Fruit fly (Drosophila melanogaster) whole organism, wandering third instar larva: ENCODE results near the gene CG12182.

ENCODE experiments used
- Abd-B ChIP-seq: fragments of >200 bp; optimal IDR thresholded peaks from 2 replicates; lab custom pipeline; 2017; ENCODE audit warnings: missing biosample characterization, missing genetic modification characterization
- CG9705 ChIP-seq: fragments of 200-800 bp; sonication (Bioruptor generic); optimal IDR thresholded peaks from 2 replicates; lab custom pipeline; 2018; ENCODE audit warnings: missing biosample characterization, mild to moderate bottlenecking, missing genetic modification characterization
- CrebA ChIP-seq: fragments of 200-800 bp; sonication (Bioruptor generic); optimal IDR thresholded peaks from 2 replicates; lab custom pipeline; 2016; ENCODE audit warnings: missing biosample characterization, mild to moderate bottlenecking, missing genetic modification characterization, borderline replicate concordance
- Dif ChIP-seq: fragments of 200-275, 200-300 bp; sonication (Bioruptor generic); optimal IDR thresholded peaks from 2 replicates; lab custom pipeline; 2018; ENCODE audit warnings: missing biosample characterization, missing genetic modification characterization; ENCODE audit not compliant: partially characterized antibody
- HLH106 ChIP-seq: fragments of 200-800 bp; optimal IDR thresholded peaks from 3 replicates; lab custom pipeline; 2019; ENCODE audit warnings: missing biosample characterization, mild to moderate bottlenecking, missing genetic modification characterization, moderate library complexity
- Hnf4 ChIP-seq: fragments of 200-800 bp; sonication (Bioruptor generic); optimal IDR thresholded peaks from 2 replicates; lab custom pipeline; 2016; ENCODE audit warnings: missing biosample characterization, mild to moderate bottlenecking, missing genetic modification characterization
- Hr78 ChIP-seq: fragments of >200 bp; optimal IDR thresholded peaks from 2 replicates; lab custom pipeline; 2017; ENCODE audit warnings: missing biosample characterization, missing genetic modification characterization
- Hr83 ChIP-seq: fragments of 200-300 bp; sonication (Bioruptor generic); optimal IDR thresholded peaks from 2 replicates; lab custom pipeline; 2016; ENCODE audit warnings: missing biosample characterization, mild to moderate bottlenecking, missing genetic modification characterization, moderate library complexity; ENCODE audit not compliant: poor library complexity, severe bottlenecking
- Jra ChIP-seq: sonication (Bioruptor generic); optimal IDR thresholded peaks from 2 replicates; lab custom pipeline; 2016; ENCODE audit warnings: missing biosample characterization, missing genetic modification characterization
- OdsH ChIP-seq: fragments of 200-800 bp; sonication (Bioruptor generic); optimal IDR thresholded peaks from 2 replicates; lab custom pipeline; 2016; ENCODE audit warnings: missing biosample characterization, mild to moderate bottlenecking, missing genetic modification characterization
- Rel ChIP-seq, 2 experiments: fragments of 200-800 bp; sonication (Bioruptor generic) in 1 of 2; optimal IDR thresholded peaks; 2 replicates in 1 of 2; 3 replicates in 1 of 2; lab custom pipeline; 2016 to 2019; ENCODE audit warnings: mild to moderate bottlenecking in 2 of 2, missing biosample characterization in 2 of 2, missing genetic modification characterization in 2 of 2, moderate library complexity in 1 of 2
- Sp1 ChIP-seq: fragments of 200-800 bp; sonication (Bioruptor generic); optimal IDR thresholded peaks from 3 replicates; lab custom pipeline; 2019; ENCODE audit warnings: missing biosample characterization, mild to moderate bottlenecking, missing genetic modification characterization, moderate library complexity
- Vsx2 ChIP-seq: fragments of 200-300, 225-300 bp; sonication (Bioruptor generic); optimal IDR thresholded peaks from 2 replicates; lab custom pipeline; 2018; ENCODE audit warnings: missing biosample characterization, missing genetic modification characterization; ENCODE audit not compliant: partially characterized antibody
- br ChIP-seq: fragments of 200-800 bp; sonication (Bioruptor generic); optimal IDR thresholded peaks from 2 replicates; lab custom pipeline; 2016; ENCODE audit warnings: missing biosample characterization, missing genetic modification characterization
- brk ChIP-seq: fragments of 200-800 bp; sonication (Bioruptor generic); optimal IDR thresholded peaks from 2 replicates; lab custom pipeline; 2016; ENCODE audit warnings: missing biosample characterization, mild to moderate bottlenecking, missing genetic modification characterization
- dmrt93B ChIP-seq: fragments of 200-800 bp; sonication (Bioruptor generic); optimal IDR thresholded peaks from 2 replicates; lab custom pipeline; 2018; ENCODE audit warnings: missing biosample characterization, mild to moderate bottlenecking, missing genetic modification characterization
- dsf ChIP-seq: sonication (Bioruptor generic); optimal IDR thresholded peaks from 2 replicates; lab custom pipeline; 2016; ENCODE audit warnings: missing biosample characterization, missing genetic modification characterization, borderline replicate concordance
- ey ChIP-seq: fragments of 200-800 bp; sonication (Bioruptor generic); optimal IDR thresholded peaks from 2 replicates; lab custom pipeline; 2016; ENCODE audit warnings: missing biosample characterization, missing genetic modification characterization
- foxo ChIP-seq, 2 experiments: fragments of 200-800 bp; sonication (Bioruptor generic); optimal IDR thresholded peaks; 2 replicates in 1 of 2; 3 replicates in 1 of 2; lab custom pipeline; 2016 to 2017; ENCODE audit warnings: missing biosample characterization in 2 of 2, missing genetic modification characterization in 2 of 2
- fru ChIP-seq: fragments of 200-800 bp; sonication (Bioruptor generic); optimal IDR thresholded peaks from 3 replicates; lab custom pipeline; 2016; ENCODE audit warnings: missing biosample characterization, mild to moderate bottlenecking, missing genetic modification characterization
- h ChIP-seq: fragments of 200-800 bp; sonication (Bioruptor generic); optimal IDR thresholded peaks from 3 replicates; lab custom pipeline; 2016; ENCODE audit warnings: missing biosample characterization, mild to moderate bottlenecking, missing genetic modification characterization
- jim ChIP-seq: fragments of 175-275, 200-325 bp; sonication (Bioruptor generic); optimal IDR thresholded peaks from 2 replicates; lab custom pipeline; 2016; ENCODE audit warnings: missing biosample characterization, mild to moderate bottlenecking, missing genetic modification characterization
- psq ChIP-seq: fragments of 200-800 bp; sonication (Bioruptor generic); optimal IDR thresholded peaks from 3 replicates; lab custom pipeline; 2017; ENCODE audit warnings: missing biosample characterization, mild to moderate bottlenecking, missing genetic modification characterization, moderate library complexity
- rgr ChIP-seq: fragments of 200-800 bp; sonication (Bioruptor generic); optimal IDR thresholded peaks from 3 replicates; lab custom pipeline; 2016; ENCODE audit warnings: missing biosample characterization, mild to moderate bottlenecking, missing genetic modification characterization
- sage ChIP-seq: fragments of 200-800 bp; sonication (Bioruptor generic); optimal IDR thresholded peaks from 2 replicates; lab custom pipeline; 2016; ENCODE audit warnings: missing biosample characterization, mild to moderate bottlenecking, missing genetic modification characterization
- sv ChIP-seq: fragments of 200-800 bp; sonication (Bioruptor generic); optimal IDR thresholded peaks from 3 replicates; lab custom pipeline; 2016; ENCODE audit warnings: missing biosample characterization, missing genetic modification characterization
- usp ChIP-seq: fragments of >200 bp; optimal IDR thresholded peaks from 2 replicates; lab custom pipeline; 2017; ENCODE audit warnings: missing biosample characterization, missing genetic modification characterization
- woc ChIP-seq: sonication (Bioruptor generic); optimal IDR thresholded peaks from 2 replicates; lab custom pipeline; 2016; ENCODE audit warnings: missing biosample characterization, mild to moderate bottlenecking, missing genetic modification characterization

The CG12182 gene

DNA sequence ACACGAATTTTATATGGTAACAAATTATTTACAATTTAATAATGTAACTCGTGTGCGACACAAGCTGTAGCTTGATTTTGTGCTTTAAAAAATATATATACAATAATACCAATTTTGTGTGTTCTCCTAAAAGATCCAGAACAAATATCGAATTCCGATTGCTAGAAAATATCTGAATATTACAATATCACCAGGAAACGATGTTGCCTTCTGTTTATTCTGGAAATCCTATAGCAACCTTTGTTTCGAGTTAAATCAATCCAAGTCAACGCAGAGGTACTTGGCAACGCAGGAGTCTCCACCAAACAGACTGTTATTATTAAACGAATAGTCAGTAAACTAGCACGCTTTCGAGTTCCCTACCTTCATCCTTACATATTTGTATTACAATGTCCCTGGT, 3.9 kb downstream of the CG12182 start, which contains the start of gene CG16984:
TSS of gene CG16984 (plus strand) at position 301 of the 400 bp plus-strand sequence.
- TF ChIP-seq dsf (GFP tag; lab: Kevin White, UChicago) = no peak
- no peak for TF ChIP-seq Hr78 (GFP tag; lab: Kevin White, UChicago)
- no peak for TF ChIP-seq Rel (GFP tag; optimal IDR thresholded peaks at IDR 0.05; lab: Kevin White, UChicago)
- no peak for TF ChIP-seq Rel (tag; optimal IDR thresholded peaks at IDR 0.05; lab: Kevin White, UChicago)
- no peak for TF ChIP-seq sv (GFP tag; lab: Kevin White, UChicago)
- TF ChIP-seq Abd-B (GFP tag; lab: Kevin White, UChicago) = no peak
- no peak for TF ChIP-seq brk (GFP tag; lab: Kevin White, UChicago)
- no peak for TF ChIP-seq woc (GFP tag; lab: Kevin White, UChicago)
- TF ChIP-seq HLH106 (tag; lab: Kevin White, UChicago) = no peak
- TF ChIP-seq jim (GFP tag; lab: Kevin White, UChicago) = no peak
- no peak for TF ChIP-seq usp (GFP tag; lab: Kevin White, UChicago)
- no peak for TF ChIP-seq dmrt93B (GFP tag; lab: Kevin White, UChicago)
- no peak for TF ChIP-seq OdsH

DNA sequence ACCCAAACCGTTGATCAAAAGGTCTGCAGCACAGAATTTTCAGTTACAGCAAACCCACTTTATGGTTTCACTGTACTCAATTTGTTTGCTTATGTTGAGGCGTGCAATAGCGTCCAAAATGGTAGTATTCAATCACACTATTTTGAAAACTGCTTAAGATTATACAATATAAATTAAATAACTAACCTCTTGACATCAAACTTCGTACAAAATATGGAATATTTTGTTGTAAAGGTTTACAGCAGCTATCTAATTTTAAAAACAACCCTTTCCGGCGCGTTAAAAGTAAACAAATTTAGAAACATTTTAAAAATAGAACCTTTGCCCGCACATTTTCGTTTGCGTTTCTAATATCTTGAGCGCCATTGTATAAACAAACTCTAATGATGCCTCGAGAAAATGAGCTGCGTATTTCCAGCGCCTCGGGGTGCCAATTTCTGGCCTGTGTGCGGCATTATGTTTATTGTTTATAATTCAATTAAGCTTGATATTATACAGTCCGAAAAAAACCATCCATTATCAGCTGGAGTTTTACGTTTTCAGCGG, 8.5 kb downstream of the CG12182 start:
- no peak for TF ChIP-seq Rel (GFP tag; optimal IDR thresholded peaks at IDR 0.05; lab: Kevin White, UChicago)
- no peak for TF ChIP-seq Rel (tag; optimal IDR thresholded peaks at IDR 0.05; lab: Kevin White, UChicago)
- no peak for TF ChIP-seq Dif (GFP tag; lab: Kevin White, UChicago)
- TF ChIP-seq dmrt93B (GFP tag; lab: Kevin White, UChicago) = no peak
- no peak for TF ChIP-seq h (GFP tag; lab: Kevin White, UChicago)
- peak; percentile 28 for TF ChIP-seq sv (GFP tag; lab: Kevin White, UChicago)

DNA sequence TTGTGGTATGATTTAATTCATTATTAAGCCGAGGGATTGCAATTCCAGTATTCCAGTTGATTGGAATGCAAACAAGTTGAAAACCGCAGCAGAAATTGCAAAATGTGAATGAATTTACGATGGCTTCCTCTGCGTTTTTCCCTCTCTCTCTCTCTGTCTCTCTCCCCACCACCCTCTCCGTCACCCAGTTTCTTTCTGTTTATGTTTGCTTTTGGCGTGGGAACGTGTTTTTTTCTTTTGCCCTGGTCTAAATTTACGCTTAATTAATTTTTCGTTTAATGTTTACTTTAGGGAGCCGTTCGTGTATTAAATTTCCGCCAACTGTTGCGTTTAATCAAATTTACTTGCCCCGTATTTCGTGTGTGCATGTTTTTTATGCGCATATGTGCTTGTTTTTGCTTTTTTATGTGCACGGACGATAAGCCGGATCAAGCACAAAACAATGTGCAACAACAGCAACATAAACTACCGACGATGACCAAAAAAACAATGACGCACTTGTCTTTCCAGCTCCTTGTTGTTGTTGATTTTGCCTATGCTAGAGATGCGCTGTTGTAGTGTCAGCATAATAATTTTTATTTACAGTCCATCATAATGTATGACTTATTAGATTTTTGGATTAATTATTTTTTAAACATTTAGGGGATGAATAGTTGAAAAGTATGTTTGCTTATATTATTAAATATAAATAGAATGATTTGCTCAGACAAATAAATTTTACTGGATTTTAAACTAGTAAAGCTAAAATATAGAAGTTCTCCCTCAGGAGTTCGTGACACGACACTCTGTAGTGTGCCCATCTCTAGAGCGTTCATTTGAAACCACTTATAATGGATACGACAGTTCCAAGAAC, 9.2 kb downstream of the CG12182 start:
- TF ChIP-seq Hr83 (peak; percentile 17), Vsx2 (GFP tag; lab: Kevin White, UChicago) (peak; percentile 28), CrebA (GFP tag; lab: Kevin White, UChicago) (no peak), CG9705 (GFP tag; lab: Kevin White, UChicago) (no peak), h (GFP tag; lab: Kevin White, UChicago) (peak; percentile 5), fru (peak; percentile 41), OdsH (peak; percentile 2), foxo (GFP tag; optimal IDR thresholded peaks at IDR 0.05; lab: Kevin White, UChicago) (peak in 1 of 2 experiments; percentile 53), rgr (GFP tag; lab: Kevin White, UChicago) (peak; percentile 26), jim (GFP tag; lab: Kevin White, UChicago) (no peak), Sp1 (peak; percentile 1), Jra (GFP tag; lab: Kevin White, UChicago) (no peak), psq (GFP tag; lab: Kevin White, UChicago) (peak; percentile 14), woc (GFP tag; lab: Kevin White, UChicago) (peak; percentile 21), sage (GFP tag; lab: Kevin White, UChicago) (no peak), dmrt93B (GFP tag; lab: Kevin White, UChicago) (no peak), brk (GFP tag; lab: Kevin White, UChicago) (no peak), sv (GFP tag; lab: Kevin White, UChicago) (peak; percentile 68), HLH106 (tag; lab: Kevin White, UChicago) (peak; percentile 3), ey (GFP tag; lab: Kevin White, UChicago) (peak; percentile 29), Hr78 (GFP tag; lab: Kevin White, UChicago) (no peak), Abd-B (GFP tag; lab: Kevin White, UChicago) (no peak), br (peak; percentile 37), Hnf4 (GFP tag; lab: Kevin White, UChicago) (no peak)
